Worm (Caenorhabditis elegans) whole organism, L3 larva: ENCODE data around the gene F09E10.7.

Experiments
- aly-2 ChIP-seq: fragments of 150-350 bp; optimal IDR thresholded peaks from 2 replicates; lab custom pipeline; 2014; ENCODE audit warnings: missing biosample characterization, missing genetic modification characterization
- jun-1 ChIP-seq: fragments of 150-350 bp; optimal IDR thresholded peaks from 2 replicates; lab custom pipeline; 2014; ENCODE audit warnings: missing biosample characterization, missing genetic modification reagents, missing genetic modification characterization
- mdl-1 ChIP-seq: fragments of 150-350 bp; optimal IDR thresholded peaks from 2 replicates; lab custom pipeline; 2014; ENCODE audit warnings: missing biosample characterization, missing genetic modification characterization
- mml-1 ChIP-seq: fragments of 150-350 bp; sonication (generic microtip); optimal IDR thresholded peaks from 3 replicates; lab custom pipeline; 2014; ENCODE audit warnings: missing biosample characterization, missing genetic modification characterization
- nfya-1 ChIP-seq: sonication (generic microtip); optimal IDR thresholded peaks from 2 replicates; lab custom pipeline; 2017; ENCODE audit warnings: missing genetic modification characterization, mild to moderate bottlenecking, missing compliant biosample characterization, antibody characterized with exemption, moderate library complexity; ENCODE audit not compliant: insufficient read depth
- nhr-237 ChIP-seq: fragments of 150-350 bp; optimal IDR thresholded peaks from 2 replicates; lab custom pipeline; 2014; ENCODE audit warnings: missing biosample characterization, missing genetic modification characterization
- nhr-77 ChIP-seq: fragments of 150-350 bp; optimal IDR thresholded peaks from 2 replicates; lab custom pipeline; 2014; ENCODE audit warnings: missing biosample characterization, missing genetic modification characterization
- unc-39 ChIP-seq: sonication (generic microtip); optimal IDR thresholded peaks from 4 replicates; lab custom pipeline; 2017; ENCODE audit warnings: missing biosample characterization, missing genetic modification characterization
- unc-62 ChIP-seq: fragments of 150-350 bp; sonication (generic microtip); optimal IDR thresholded peaks from 4 replicates; lab custom pipeline; 2014; ENCODE audit warnings: missing biosample characterization, missing genetic modification reagents, missing genetic modification characterization
- zag-1 ChIP-seq: fragments of 150-350 bp; optimal IDR thresholded peaks from 2 replicates; lab custom pipeline; 2014; ENCODE audit warnings: missing biosample characterization, missing genetic modification characterization

DNA sequence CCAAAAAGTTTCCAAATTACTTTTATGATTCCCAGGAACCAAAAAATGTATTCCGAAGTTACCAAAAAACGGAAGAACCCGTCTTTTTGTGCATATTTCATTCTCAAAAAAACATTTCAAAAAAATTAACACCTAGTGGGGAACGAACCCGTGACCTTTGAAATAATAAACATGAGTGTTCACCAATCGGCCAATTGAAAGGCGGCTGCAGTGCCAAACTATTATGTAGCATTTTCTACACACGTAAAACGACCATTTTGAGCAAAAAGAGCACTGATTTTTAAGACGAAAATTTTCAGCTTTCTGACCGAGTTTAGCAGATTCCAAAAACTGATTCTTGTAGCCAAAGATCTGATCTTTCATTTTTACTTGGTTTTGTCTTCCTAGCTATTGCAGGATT is 10.6 kb downstream of the F09E10.7 start:
- TF ChIP-seq jun-1 (no peak), nfya-1 (tag; lab: Kevin White, UChicago) (no peak), mdl-1 (tag; lab: Kevin White, UChicago) (no peak), aly-2 (tag; lab: Kevin White, UChicago) (no peak), nhr-77 (tag; lab: Kevin White, UChicago) (no peak), unc-62 (GFP tag; lab: Kevin White, UChicago) (no peak), nhr-237 (no peak), unc-39 (tag; lab: Kevin White, UChicago) (no peak), mml-1 (tag; lab: Kevin White, UChicago) (no peak), zag-1 (tag; lab: Kevin White, UChicago) (no peak)
